Fruit fly (Drosophila melanogaster) whole organism: ENCODE results near the gene Glyat.

ENCODE experiments used
- CG8478 ChIP-seq: fragments of >200 bp; optimal IDR thresholded peaks from 2 replicates; lab custom pipeline; 2018; ENCODE audit warnings: inconsistent platforms
- Dll ChIP-seq: fragments of >200 bp; optimal IDR thresholded peaks from 2 replicates; lab custom pipeline; 2017
- EcR ChIP-seq, 2 experiments: fragments of >200 bp; optimal IDR thresholded peaks; 2 replicates each; lab custom pipeline; 2017; ENCODE audit warnings: missing biosample characterization in 2 of 2, missing genetic modification characterization in 2 of 2, missing genetic modification reagents in 2 of 2
- pan ChIP-seq: fragments of >200 bp; optimal IDR thresholded peaks from 2 replicates; lab custom pipeline; 2017
- psq ChIP-seq: fragments of >200 bp; optimal IDR thresholded peaks from 2 replicates; lab custom pipeline; 2017
- usp ChIP-seq: fragments of >200 bp; optimal IDR thresholded peaks from 2 replicates; lab custom pipeline; 2017; ENCODE audit warnings: missing biosample characterization, missing genetic modification characterization, mixed read lengths

The Glyat gene

dm6 chr2L:8010602-8011455 is at the start of gene Glyat, which contains the start of gene Tg:
Gene Glyat, minus strand, starts transcription at chr2L:8010652.
Gene Tg, plus strand, starts transcription at chr2L:8011405.
- no peak for TF ChIP-seq Dll (lab: Kevin White, UChicago)
- TF ChIP-seq psq (lab: Kevin White, UChicago) = no peak
- TF ChIP-seq pan (lab: Kevin White, UChicago) = no peak
- no peak for TF ChIP-seq CG8478 (lab: Kevin White, UChicago)
- no peak for TF ChIP-seq EcR (GFP tag; optimal IDR thresholded peaks at IDR 0.05; lab: Kevin White, UChicago)
- no peak for TF ChIP-seq usp (GFP tag; lab: Kevin White, UChicago)

- TF ChIP-seq EcR (GFP tag; optimal IDR thresholded peaks at IDR 0.05; lab: Kevin White, UChicago) = no peak
- no peak for TF ChIP-seq usp (GFP tag; lab: Kevin White, UChicago)
- no peak for TF ChIP-seq Dll (lab: Kevin White, UChicago)
- TF ChIP-seq psq (lab: Kevin White, UChicago) = no peak
- TF ChIP-seq CG8478 (lab: Kevin White, UChicago) = no peak
- no peak for TF ChIP-seq pan (lab: Kevin White, UChicago)
Measured at dm6 chr2L:8043282-8043668, 32.8 kb upstream of the Glyat start, which contains the start of gene Megf8. Gene Megf8, plus strand, starts transcription at chr2L:8043471.

- TF ChIP-seq usp (GFP tag; lab: Kevin White, UChicago) (no peak), pan (lab: Kevin White, UChicago) (no peak), Dll (lab: Kevin White, UChicago) (no peak), CG8478 (lab: Kevin White, UChicago) (no peak), EcR (GFP tag; optimal IDR thresholded peaks at IDR 0.05; lab: Kevin White, UChicago) (no peak), psq (lab: Kevin White, UChicago) (no peak)
Measured at dm6 chr2L:8042645-8043281, 32.3 kb upstream of the Glyat start, which contains the start of gene RpL36A. Gene RpL36A, minus strand, starts transcription at chr2L:8042909.

dm6 chr2L:8040872-8041271 is 30.4 kb upstream of the Glyat start, which contains the start of gene CCDC53:
Gene CCDC53, plus strand, starts transcription at chr2L:8041106.
- TF ChIP-seq CG8478 (lab: Kevin White, UChicago) (no peak), Dll (lab: Kevin White, UChicago) (no peak), EcR (GFP tag; optimal IDR thresholded peaks at IDR 0.05; lab: Kevin White, UChicago) (no peak), usp (GFP tag; lab: Kevin White, UChicago) (no peak), psq (lab: Kevin White, UChicago) (no peak), pan (lab: Kevin White, UChicago) (no peak)

- TF ChIP-seq CG8478 (lab: Kevin White, UChicago) (no peak), EcR (GFP tag; optimal IDR thresholded peaks at IDR 0.05; lab: Kevin White, UChicago) (no peak), psq (lab: Kevin White, UChicago) (no peak), Dll (lab: Kevin White, UChicago) (no peak), pan (lab: Kevin White, UChicago) (no peak), usp (GFP tag; lab: Kevin White, UChicago) (no peak)
Measured at dm6 chr2L:8039688-8040087, 29.2 kb upstream of the Glyat start, which contains the start of gene CG7367. Gene CG7367, minus strand, starts transcription at chr2L:8039788.

dm6 chr2L:8034734-8035133 is 24.3 kb upstream of the Glyat start:
- TF ChIP-seq pan (lab: Kevin White, UChicago) (no peak), Dll (lab: Kevin White, UChicago) (no peak)

- TF ChIP-seq CG8478 (lab: Kevin White, UChicago) (no peak), pan (lab: Kevin White, UChicago) (no peak), Dll (lab: Kevin White, UChicago) (no peak), usp (GFP tag; lab: Kevin White, UChicago) (no peak), EcR (GFP tag; optimal IDR thresholded peaks at IDR 0.05; lab: Kevin White, UChicago) (no peak), psq (lab: Kevin White, UChicago) (no peak)
Measured at dm6 chr2L:8033756-8034155, 23.3 kb upstream of the Glyat start.

- TF ChIP-seq psq (lab: Kevin White, UChicago) = no peak
- TF ChIP-seq Dll (lab: Kevin White, UChicago) = no peak
- TF ChIP-seq CG8478 (lab: Kevin White, UChicago) = no peak
- TF ChIP-seq pan (lab: Kevin White, UChicago) = no peak
- no peak for TF ChIP-seq EcR (GFP tag; optimal IDR thresholded peaks at IDR 0.05; lab: Kevin White, UChicago)
- TF ChIP-seq usp (GFP tag; lab: Kevin White, UChicago) = no peak
Measured at dm6 chr2L:8031588-8031987, 21.1 kb upstream of the Glyat start.

- TF ChIP-seq CG8478 (lab: Kevin White, UChicago) = peak; percentile 77
- TF ChIP-seq psq (lab: Kevin White, UChicago) = no peak
- TF ChIP-seq pan (lab: Kevin White, UChicago) = no peak
- no peak for TF ChIP-seq usp (GFP tag; lab: Kevin White, UChicago)
Measured at dm6 chr2L:8030693-8031210, 20.3 kb upstream of the Glyat start, which contains the start of gene Cka. Gene Cka, plus strand, starts transcription at chr2L:8030721.

- TF ChIP-seq CG8478 (lab: Kevin White, UChicago) (no peak), pan (lab: Kevin White, UChicago) (no peak), EcR (GFP tag; optimal IDR thresholded peaks at IDR 0.05; lab: Kevin White, UChicago) (no peak), Dll (lab: Kevin White, UChicago) (no peak), psq (lab: Kevin White, UChicago) (no peak), usp (GFP tag; lab: Kevin White, UChicago) (no peak)
Measured at dm6 chr2L:8030102-8030501, 19.6 kb upstream of the Glyat start.
